Worm (Caenorhabditis elegans) whole organism, early embryonic: Measurements from ENCODE around the gene dop-2.
"Not testable (repeated sequence)": the region's sequence is repeated elsewhere in the genome, so short reads cannot be mapped to it uniquely, and the experiment has no call there.

Experiments used
- F13C5.2 ChIP-seq: sonication (generic microtip); optimal IDR thresholded peaks from 2 replicates; lab custom pipeline; 2017; ENCODE audit warnings: mild to moderate bottlenecking, missing genetic modification characterization, inconsistent platforms, missing compliant biosample characterization
- aly-1 ChIP-seq: sonication (generic microtip); optimal IDR thresholded peaks from 2 replicates; lab custom pipeline; 2016; ENCODE audit warnings: missing genetic modification characterization, missing compliant biosample characterization
- ama-1 ChIP-seq: fragments of 150-350 bp; optimal IDR thresholded peaks from 2 replicates; lab custom pipeline; 2014
- ets-7 ChIP-seq: sonication (generic microtip); optimal IDR thresholded peaks from 2 replicates; lab custom pipeline; 2016; ENCODE audit warnings: missing genotype, missing genetic modification characterization, missing compliant biosample characterization
- flt-1 ChIP-seq: fragments of 200-800 bp; sonication (Bioruptor generic); IDR thresholded peaks from 2 replicates; pipeline ENCODE4 v1.3.6; 2022; ENCODE audit warnings: missing genetic modification characterization, missing compliant biosample characterization
- hnd-1 ChIP-seq: sonication (generic microtip); optimal IDR thresholded peaks from 2 replicates; lab custom pipeline; 2016; ENCODE audit warnings: missing genetic modification characterization, missing compliant biosample characterization
- scrt-1 ChIP-seq: fragments of 200-800 bp; sonication (Bioruptor generic); IDR thresholded peaks from 2 replicates; pipeline ENCODE4 v1.3.6; 2022; ENCODE audit warnings: missing genetic modification characterization, missing compliant biosample characterization
- sea-1 ChIP-seq: fragments of 200-800 bp; sonication (Bioruptor generic); conservative IDR thresholded peaks from 2 replicates; pipeline ENCODE4 v1.3.6; 2022; ENCODE audit warnings: missing genetic modification characterization, missing compliant biosample characterization
- tbx-37 ChIP-seq: fragments of 200-800 bp; sonication (Bioruptor generic); conservative IDR thresholded peaks from 2 replicates; pipeline ENCODE4 v1.3.6; 2022; ENCODE audit warnings: missing genetic modification reagents, missing genetic modification characterization, missing compliant biosample characterization
- tra-4 ChIP-seq: sonication (generic microtip); optimal IDR thresholded peaks from 2 replicates; lab custom pipeline; 2017; ENCODE audit warnings: missing genetic modification characterization, missing compliant biosample characterization

DNA sequence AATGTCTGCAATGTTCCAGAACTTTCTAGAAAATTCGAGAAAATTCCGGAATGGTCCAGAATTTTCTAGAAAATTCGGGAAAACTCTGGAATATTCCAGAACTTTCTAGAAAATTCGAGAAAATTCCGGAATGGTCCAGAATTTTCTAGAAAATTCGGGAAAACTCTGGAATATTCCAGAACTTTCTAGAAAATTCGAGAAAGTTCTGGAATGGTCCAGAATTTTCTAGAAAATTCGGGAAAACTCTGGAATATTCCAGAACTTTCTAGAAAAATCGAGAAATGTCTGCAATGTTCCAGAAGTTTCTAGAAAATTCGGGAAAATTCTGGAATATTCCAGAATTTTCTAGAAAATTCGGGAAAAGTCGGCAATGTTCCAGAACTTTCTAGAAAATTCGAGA is 4.9 kb upstream of the dop-2 start:
- TF ChIP-seq F13C5.2 (tag; lab: Kevin White, UChicago); flt-1 (GFP tag; lab: Robert Waterston, UW); ama-1 (lab: Kevin White, UChicago); ets-7 (tag; lab: Kevin White, UChicago); tbx-37 (GFP tag; lab: Robert Waterston, UW); tra-4 (tag; lab: Kevin White, UChicago); aly-1 (tag; lab: Kevin White, UChicago); hnd-1 (tag; lab: Kevin White, UChicago); sea-1 (GFP tag; lab: Robert Waterston, UW); scrt-1: not testable (repeated sequence)
